Worm (Caenorhabditis elegans): ENCODE data around the gene C14A6.7.
"Not testable (repeated sequence)": the region's sequence is repeated elsewhere in the genome, so short reads cannot be mapped to it uniquely, and the experiment has no call there.

Gene C14A6.7

ce11 chrV:18168266-18168665, at the start of gene C14A6.7:
Gene C14A6.7, minus strand, starts transcription at chrV:18168366.
- TF ChIP-seq elt-2 (tag; optimal IDR thresholded peaks at IDR 0.05): no peak

ce11 chrV:18216784-18217183, 48.6 kb upstream of the C14A6.7 start, which contains the start of gene F16H6.9:
Gene F16H6.9, plus strand, starts transcription at chrV:18217084.
- not testable (repeated sequence) for TF ChIP-seq C04F5.9 (tag; optimal IDR thresholded peaks at IDR 0.05); lin-13 (GFP tag; optimal IDR thresholded peaks at IDR 0.05); nhr-85 (tag)

ce11 chrV:18216175-18216574, 48.0 kb upstream of the C14A6.7 start, which contains the start of gene F16H6.8:
Gene F16H6.8, minus strand, starts transcription at chrV:18216275.
- TF ChIP-seq alr-1 (tag; optimal IDR thresholded peaks at IDR 0.05; ENCODE audit: borderline replicate concordance); mdl-1 (tag; optimal IDR thresholded peaks at IDR 0.05); blmp-1 (tag; optimal IDR thresholded peaks at IDR 0.05): not testable (repeated sequence)

ce11 chrV:18212848-18213247, 44.7 kb upstream of the C14A6.7 start:
- no peak for TF ChIP-seq zag-1 (tag; optimal IDR thresholded peaks at IDR 0.05)
- no peak for TF ChIP-seq C34B4.2 (tag; optimal IDR thresholded peaks at IDR 0.05)
- TF ChIP-seq nhr-47 (tag; optimal IDR thresholded peaks at IDR 0.05): no peak
- no peak for TF ChIP-seq nhr-237 (tag; optimal IDR thresholded peaks at IDR 0.05)
- no peak for TF ChIP-seq ceh-88 (GFP tag; IDR thresholded peaks at IDR 0.05)
- TF ChIP-seq snpc-4 (tag; optimal IDR thresholded peaks at IDR 0.05): no peak
- TF ChIP-seq sptf-1 (tag; optimal IDR thresholded peaks at IDR 0.05): no peak
- no peak for TF ChIP-seq rnt-1 (tag; optimal IDR thresholded peaks at IDR 0.05)
- TF ChIP-seq zip-4 (GFP tag; optimal IDR thresholded peaks at IDR 0.05): no peak
- no peak for TF ChIP-seq unc-30 (tag; optimal IDR thresholded peaks at IDR 0.05)
- TF ChIP-seq egl-27 (tag; optimal IDR thresholded peaks at IDR 0.05): no peak
- no peak for TF ChIP-seq egl-13 (tag; optimal IDR thresholded peaks at IDR 0.05)
- no peak for TF ChIP-seq elt-2 (tag; optimal IDR thresholded peaks at IDR 0.05)
- TF ChIP-seq lin-14 (GFP tag; optimal IDR thresholded peaks at IDR 0.05): no peak
- TF ChIP-seq skn-1 (tag; optimal IDR thresholded peaks at IDR 0.05): no peak
- TF ChIP-seq ceh-8 (GFP tag; optimal IDR thresholded peaks at IDR 0.05): no peak
- TF ChIP-seq unc-62 (GFP tag; optimal IDR thresholded peaks at IDR 0.05): no peak
- TF ChIP-seq nhr-12 (tag; optimal IDR thresholded peaks at IDR 0.05): no peak
- no peak for TF ChIP-seq efl-1 (optimal IDR thresholded peaks at IDR 0.05)
- TF ChIP-seq efl-1 (GFP tag; optimal IDR thresholded peaks at IDR 0.05 in 1 of 2): no peak

- TF ChIP-seq nhr-12 (tag; optimal IDR thresholded peaks at IDR 0.05): no peak
- no peak for TF ChIP-seq dpl-1 (GFP tag; optimal IDR thresholded peaks at IDR 0.05)
Measured at ce11 chrV:18209071-18209470, 40.9 kb upstream of the C14A6.7 start, which contains the start of gene F16H6.7. Gene F16H6.7, minus strand, starts transcription at chrV:18209171.

ce11 chrV:18198421-18198820, 30.3 kb upstream of the C14A6.7 start, which contains the start of gene F16H6.4:
Gene F16H6.4, plus strand, starts transcription at chrV:18198721.
- TF ChIP-seq nhr-84 (tag; optimal IDR thresholded peaks at IDR 0.05) (no peak), nhr-71 (tag; optimal IDR thresholded peaks at IDR 0.05) (no peak), snu-23 (GFP tag; optimal IDR thresholded peaks at IDR 0.05) (no peak), Y116A8C.19 (tag; optimal IDR thresholded peaks at IDR 0.05; ENCODE audit: borderline replicate concordance) (no peak), elt-2 (tag; optimal IDR thresholded peaks at IDR 0.05) (no peak), lir-3 (tag; optimal IDR thresholded peaks at IDR 0.05; ENCODE audit: poor library complexity) (no peak), nhr-90 (tag; optimal IDR thresholded peaks at IDR 0.05; ENCODE audit: poor library complexity) (no peak), fkh-8 (tag; optimal IDR thresholded peaks at IDR 0.05) (no peak), ztf-4 (tag; optimal IDR thresholded peaks at IDR 0.05) (no peak), jun-1 (tag; optimal IDR thresholded peaks at IDR 0.05) (no peak), zip-4 (GFP tag; optimal IDR thresholded peaks at IDR 0.05) (no peak)
